Worm (Caenorhabditis elegans) whole organism, L2 larva: ENCODE results near the gene unc-85.

Experiments
- F13H6.1 ChIP-seq: sonication (generic microtip); optimal IDR thresholded peaks from 2 replicates; lab custom pipeline; 2016; ENCODE audit warnings: missing genetic modification characterization, missing compliant biosample characterization
- ama-1 ChIP-seq: fragments of 150-350 bp; optimal IDR thresholded peaks from 2 replicates; lab custom pipeline; 2018; ENCODE audit warnings: inconsistent platforms
- blmp-1 ChIP-seq: sonication (generic microtip); optimal IDR thresholded peaks from 2 replicates; lab custom pipeline; 2017; ENCODE audit warnings: missing genetic modification characterization, mild to moderate bottlenecking, missing compliant biosample characterization, antibody characterized with exemption, moderate library complexity; ENCODE audit not compliant: insufficient read depth
- nhr-10 ChIP-seq: sonication (generic microtip); optimal IDR thresholded peaks from 2 replicates; lab custom pipeline; 2017; ENCODE audit warnings: missing biosample characterization, missing genetic modification characterization
- nhr-12 ChIP-seq: fragments of 150-350 bp; optimal IDR thresholded peaks from 2 replicates; lab custom pipeline; 2014; ENCODE audit warnings: missing biosample characterization, missing genetic modification characterization
- unc-62 ChIP-seq: fragments of 150-350 bp; optimal IDR thresholded peaks from 2 replicates; lab custom pipeline; 2014; ENCODE audit warnings: missing biosample characterization, missing genetic modification reagents, missing genetic modification characterization
- ztf-4 ChIP-seq: fragments of 150-350 bp; optimal IDR thresholded peaks from 2 replicates; lab custom pipeline; 2014; ENCODE audit warnings: missing biosample characterization, missing genetic modification characterization

DNA sequence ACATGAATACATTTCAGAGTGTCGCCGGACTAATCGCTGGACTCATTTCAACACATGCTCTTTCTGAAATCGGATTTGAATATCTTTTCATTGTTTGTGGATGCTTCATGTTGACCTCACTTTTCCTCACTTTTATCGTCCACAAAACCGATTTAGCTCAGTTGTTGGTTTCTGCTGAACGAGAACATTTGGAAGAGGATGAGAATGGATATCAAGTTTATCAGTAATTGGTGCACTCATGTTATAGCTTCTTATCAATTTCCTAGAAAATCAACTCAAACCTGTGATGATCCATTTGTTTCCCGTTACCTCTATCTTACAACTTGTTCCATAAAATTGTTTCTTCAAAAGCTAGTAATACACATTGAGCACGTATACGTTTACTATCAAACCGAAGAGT, 5.8 kb upstream of the unc-85 start:
- TF ChIP-seq blmp-1 (tag; lab: Kevin White, UChicago): no peak
- no peak for TF ChIP-seq ama-1 (lab: Kevin White, UChicago)
- TF ChIP-seq ztf-4 (tag; lab: Kevin White, UChicago): no peak
- TF ChIP-seq nhr-10 (tag; lab: Kevin White, UChicago): no peak
- TF ChIP-seq nhr-12 (tag; lab: Kevin White, UChicago): no peak
- TF ChIP-seq unc-62: no peak
- no peak for TF ChIP-seq F13H6.1 (tag; lab: Kevin White, UChicago)
